Fruit fly (Drosophila melanogaster) whole organism, embryonic: ENCODE data around the gene CG42268.

ENCODE experiments used
- Abd-B ChIP-seq: fragments of 200-800 bp; sonication (Bioruptor generic); optimal IDR thresholded peaks from 2 replicates; lab custom pipeline; 2018; ENCODE audit warnings: missing biosample characterization, mild to moderate bottlenecking, missing genetic modification characterization, moderate library complexity
- Ada2b ChIP-seq: fragments of 200-800 bp; sonication (Bioruptor generic); IDR thresholded peaks from 2 replicates; pipeline ENCODE4 v1.3.6; 2022; ENCODE audit warnings: missing biosample characterization, missing genetic modification characterization
- Atf3 ChIP-seq: fragments of 200-800 bp; sonication (Bioruptor generic); optimal IDR thresholded peaks from 3 replicates; lab custom pipeline; 2016; ENCODE audit warnings: missing biosample characterization, missing genetic modification characterization
- Blimp-1 ChIP-seq: fragments of 200-800 bp; sonication (Bioruptor generic); optimal IDR thresholded peaks from 3 replicates; lab custom pipeline; 2018; ENCODE audit warnings: missing biosample characterization, missing genetic modification characterization, mild to moderate bottlenecking, moderate library complexity, missing genetic modification reagents
- CG10462 ChIP-seq: fragments of 200-800 bp; sonication (Bioruptor generic); optimal IDR thresholded peaks from 2 replicates; lab custom pipeline; 2016; ENCODE audit warnings: missing biosample characterization, missing genetic modification characterization
- CG11085 ChIP-seq: fragments of 200-800 bp; sonication (Bioruptor generic); IDR thresholded peaks from 2 replicates; pipeline ENCODE4 v1.3.6; 2022; ENCODE audit warnings: missing biosample characterization, missing genetic modification characterization
- CG11504 ChIP-seq: fragments of 200-800 bp; sonication (Bioruptor generic); optimal IDR thresholded peaks from 3 replicates; lab custom pipeline; 2019; ENCODE audit warnings: missing biosample characterization, mild to moderate bottlenecking, missing genetic modification characterization, moderate library complexity
- CG12942 ChIP-seq: fragments of 200-800 bp; sonication (Bioruptor generic); optimal IDR thresholded peaks from 3 replicates; lab custom pipeline; 2016; ENCODE audit warnings: missing biosample characterization, missing genetic modification characterization
- CG13424 ChIP-seq: fragments of 200-800 bp; sonication (Bioruptor generic); optimal IDR thresholded peaks from 2 replicates; lab custom pipeline; 2019; ENCODE audit warnings: missing biosample characterization, mild to moderate bottlenecking, missing genetic modification characterization, moderate library complexity
- CG16813 ChIP-seq: fragments of 200-800 bp; sonication (Bioruptor generic); IDR thresholded peaks from 3 replicates; pipeline ENCODE4 v1.3.6; 2022; ENCODE audit warnings: missing biosample characterization, missing genetic modification characterization; ENCODE audit not compliant: partially characterized antibody
- CG18619 ChIP-seq: fragments of 200-800 bp; sonication (Bioruptor generic); optimal IDR thresholded peaks from 3 replicates; lab custom pipeline; 2017; ENCODE audit warnings: missing biosample characterization, mild to moderate bottlenecking, missing genetic modification characterization
- CG2712 ChIP-seq: fragments of 200-800 bp; optimal IDR thresholded peaks from 3 replicates; lab custom pipeline; 2019; ENCODE audit warnings: missing biosample characterization, mild to moderate bottlenecking, missing genetic modification characterization, moderate library complexity
- CG3407 ChIP-seq: fragments of 200-800 bp; sonication (Bioruptor generic); optimal IDR thresholded peaks from 2 replicates; lab custom pipeline; 2018; ENCODE audit warnings: missing biosample characterization, mild to moderate bottlenecking, missing genetic modification characterization
- CG3726 ChIP-seq: fragments of 200-800 bp; sonication (Bioruptor generic); IDR thresholded peaks from 3 replicates; pipeline ENCODE4, ENCODE4 v1.3.6; 2022; ENCODE audit warnings: missing biosample characterization, missing genetic modification characterization
- CG3995 ChIP-seq: fragments of 200-800 bp; sonication (Bioruptor generic); optimal IDR thresholded peaks from 3 replicates; lab custom pipeline; 2016; ENCODE audit warnings: missing biosample characterization, missing genetic modification characterization
- CG7357 ChIP-seq: fragments of 200-800 bp; sonication (Bioruptor generic); IDR thresholded peaks from 3 replicates; pipeline ENCODE4 v1.3.6; 2022; ENCODE audit warnings: missing biosample characterization, missing genetic modification characterization
- CG7786 ChIP-seq: fragments of 200-800 bp; sonication (Bioruptor generic); optimal IDR thresholded peaks from 2 replicates; lab custom pipeline; 2016; ENCODE audit warnings: missing biosample characterization, missing genetic modification characterization
- CTCF ChIP-seq: fragments of 200-800 bp; sonication (Bioruptor generic); optimal IDR thresholded peaks from 2 replicates; lab custom pipeline; 2017; ENCODE audit warnings: missing biosample characterization, mild to moderate bottlenecking, missing genetic modification characterization, moderate library complexity
- D19A ChIP-seq: fragments of 200-800 bp; optimal IDR thresholded peaks from 3 replicates; lab custom pipeline; 2019; ENCODE audit warnings: missing biosample characterization, mild to moderate bottlenecking, missing genetic modification characterization, moderate library complexity
- Dip3 ChIP-seq: fragments of 200-800 bp; sonication (Bioruptor generic); optimal IDR thresholded peaks from 3 replicates; lab custom pipeline; 2016; ENCODE audit warnings: missing biosample characterization, missing genetic modification characterization
- Drgx ChIP-seq: fragments of 200-800 bp; sonication (Bioruptor generic); IDR thresholded peaks from 2 replicates; pipeline ENCODE4 v1.3.6; 2022; ENCODE audit warnings: missing biosample characterization, missing genetic modification characterization
- E2f1 ChIP-seq: fragments of 200-800 bp; sonication (Bioruptor generic); IDR thresholded peaks from 2 replicates; pipeline ENCODE4 v1.3.6; 2022; ENCODE audit warnings: missing biosample characterization, missing genetic modification characterization
- E2f2 ChIP-seq: fragments of 200-800 bp; sonication (Bioruptor generic); IDR thresholded peaks from 2 replicates; pipeline ENCODE4 v1.3.6; 2022; ENCODE audit warnings: missing biosample characterization, missing genetic modification characterization
- GATAe ChIP-seq: fragments of 200-800 bp; sonication (Bioruptor generic); conservative IDR thresholded peaks from 2 replicates; pipeline ENCODE4 v1.3.6; 2022; ENCODE audit warnings: missing biosample characterization, missing genetic modification characterization
- MTF-1 ChIP-seq: fragments of 200-800 bp; sonication (Bioruptor generic); optimal IDR thresholded peaks from 2 replicates; lab custom pipeline; 2018; ENCODE audit warnings: missing biosample characterization, mild to moderate bottlenecking, missing genetic modification characterization, borderline replicate concordance
- Myb ChIP-seq: fragments of 200-800 bp; sonication (Bioruptor generic); optimal IDR thresholded peaks from 2 replicates; lab custom pipeline; 2016; ENCODE audit warnings: missing biosample characterization, missing genetic modification characterization
- NC2β ChIP-seq: fragments of 200-800 bp; sonication (Bioruptor generic); optimal IDR thresholded peaks from 2 replicates; lab custom pipeline; 2016; ENCODE audit warnings: missing biosample characterization, missing genetic modification characterization
- amos ChIP-seq: fragments of 200-800 bp; sonication (Bioruptor generic); IDR thresholded peaks from 2 replicates; pipeline ENCODE4 v1.3.6; 2022; ENCODE audit warnings: missing biosample characterization, missing genetic modification characterization; ENCODE audit not compliant: partially characterized antibody
- bsh ChIP-seq, 2 experiments: fragments of 200-800 bp; sonication (Bioruptor generic); optimal IDR thresholded peaks; 2 replicates each; lab custom pipeline; 2017 to 2018; ENCODE audit warnings: mild to moderate bottlenecking in 2 of 2, missing biosample characterization in 2 of 2, missing genetic modification characterization in 2 of 2, moderate library complexity in 1 of 2
- btn ChIP-seq: fragments of 200-800 bp; sonication (Bioruptor generic); optimal IDR thresholded peaks from 2 replicates; lab custom pipeline; 2016; ENCODE audit warnings: missing biosample characterization, missing genetic modification characterization
- cas ChIP-seq: fragments of 200-800 bp; sonication (Bioruptor generic); IDR thresholded peaks from 2 replicates; pipeline ENCODE4 v1.3.6; 2022; ENCODE audit warnings: missing biosample characterization, missing genetic modification characterization
- cato ChIP-seq: fragments of 200-800 bp; sonication (Bioruptor generic); optimal IDR thresholded peaks from 2 replicates; lab custom pipeline; 2016; ENCODE audit warnings: missing biosample characterization, missing genetic modification characterization, borderline replicate concordance
- ci ChIP-seq: fragments of 200-800 bp; sonication (Bioruptor generic); IDR thresholded peaks from 3 replicates; pipeline ENCODE4 v1.3.6; 2022; ENCODE audit warnings: missing biosample characterization, missing genetic modification characterization
- crp ChIP-seq, 2 experiments: fragments of 200-800 bp; sonication (Bioruptor generic); optimal IDR thresholded peaks; 2 replicates in 1 of 2; 3 replicates in 1 of 2; lab custom pipeline; 2017; ENCODE audit warnings: missing biosample characterization in 2 of 2, missing genetic modification characterization in 2 of 2, mild to moderate bottlenecking in 1 of 2, moderate library complexity in 1 of 2
- dm ChIP-seq: fragments of 200-800 bp; sonication (Bioruptor generic); optimal IDR thresholded peaks from 3 replicates; lab custom pipeline; 2016; ENCODE audit warnings: missing biosample characterization, missing genetic modification characterization
- ewg ChIP-seq: fragments of 200-800 bp; sonication (Bioruptor generic); optimal IDR thresholded peaks from 3 replicates; lab custom pipeline; 2017; ENCODE audit warnings: mild to moderate bottlenecking, missing biosample characterization, missing genetic modification reagents, missing genetic modification characterization
- kni ChIP-seq: fragments of 200-800 bp; sonication (Bioruptor generic); optimal IDR thresholded peaks from 3 replicates; lab custom pipeline; 2017; ENCODE audit warnings: mild to moderate bottlenecking, missing biosample characterization, missing genetic modification reagents, missing genetic modification characterization
- knrl ChIP-seq: fragments of 200-800 bp; sonication (Bioruptor generic); IDR thresholded peaks from 3 replicates; pipeline ENCODE4 v1.3.6; 2022; ENCODE audit warnings: missing biosample characterization, missing genetic modification characterization; ENCODE audit not compliant: partially characterized antibody
- nerfin-2 ChIP-seq: fragments of 200-800 bp; sonication (Bioruptor generic); IDR thresholded peaks from 2 replicates; pipeline ENCODE4 v1.3.6; 2022; ENCODE audit warnings: missing biosample characterization, missing genetic modification characterization; ENCODE audit not compliant: partially characterized antibody
- pan ChIP-seq, 4 experiments: fragments of >200 bp in 3 of 4; fragments of 200-800 bp in 1 of 4; sonication (Bioruptor generic) in 1 of 4; optimal IDR thresholded peaks in 3 of 4; IDR thresholded peaks in 1 of 4; 2 replicates each; pipeline versions ENCODE4 v1.3.6 to Lab custom; 2017 to 2022; ENCODE audit warnings: missing biosample characterization in 2 of 4, missing genetic modification characterization in 2 of 4, mixed read lengths in 1 of 4
- pita ChIP-seq: fragments of 200-800 bp; sonication (Bioruptor generic); optimal IDR thresholded peaks from 2 replicates; lab custom pipeline; 2017; ENCODE audit warnings: missing biosample characterization, mild to moderate bottlenecking, missing genetic modification characterization
- pnt ChIP-seq: fragments of 200-800 bp; sonication (Bioruptor generic); optimal IDR thresholded peaks from 3 replicates; lab custom pipeline; 2016; ENCODE audit warnings: missing biosample characterization, missing genetic modification characterization
- salm ChIP-seq: fragments of 200-800 bp; sonication (Bioruptor generic); optimal IDR thresholded peaks from 2 replicates; lab custom pipeline; 2018; ENCODE audit warnings: missing biosample characterization, mild to moderate bottlenecking, missing genetic modification characterization
- sens ChIP-seq: fragments of 200-800 bp; sonication (Bioruptor generic); peaks from one replicate; lab custom pipeline; 2016; ENCODE audit warnings: missing biosample characterization, missing genetic modification characterization
- slbo ChIP-seq: fragments of 200-800 bp; sonication (Bioruptor generic); IDR thresholded peaks from 2 replicates; pipeline ENCODE4 v1.3.6; 2022; ENCODE audit warnings: missing biosample characterization, missing genetic modification characterization
- sna ChIP-seq: fragments of 200-800 bp; sonication (Bioruptor generic); IDR thresholded peaks from 2 replicates; pipeline ENCODE4 v1.3.6; 2022; ENCODE audit warnings: missing biosample characterization, missing genetic modification characterization; ENCODE audit not compliant: partially characterized antibody
- tna ChIP-seq: fragments of 200-800 bp; sonication (Bioruptor generic); IDR thresholded peaks from 2 replicates; pipeline ENCODE4 v1.3.6; 2022; ENCODE audit warnings: missing biosample characterization, missing genetic modification characterization; ENCODE audit not compliant: partially characterized antibody
- ttk ChIP-seq: fragments of 200-800 bp; sonication (Bioruptor generic); IDR thresholded peaks from 2 replicates; pipeline ENCODE4 v2.1.2; 2022; ENCODE audit warnings: missing biosample characterization, missing genetic modification characterization
- vfl ChIP-seq: fragments of 200-800 bp; sonication (Bioruptor generic); optimal IDR thresholded peaks from 2 replicates; lab custom pipeline; 2016; ENCODE audit warnings: missing biosample characterization, missing genetic modification characterization
- vvl ChIP-seq: fragments of 200-800 bp; sonication (Bioruptor generic); IDR thresholded peaks from 2 replicates; pipeline ENCODE4 v1.3.6; 2022; ENCODE audit warnings: missing biosample characterization, missing genetic modification characterization
- zen2 ChIP-seq: fragments of 200-800 bp; sonication (Bioruptor generic); IDR thresholded peaks from 3 replicates; pipeline ENCODE4 v1.3.6; 2022; ENCODE audit warnings: missing biosample characterization, missing genetic modification characterization; ENCODE audit not compliant: partially characterized antibody

Gene CG42268

dm6 chr3L:9751625-9752024 lies 8.6 kb downstream of the CG42268 start (continued):
- TF ChIP-seq D19A = no peak
- no peak for TF ChIP-seq CG13424 (tag; lab: Kevin White, UChicago)
- TF ChIP-seq CG16813 (GFP tag; lab: Robert Waterston, UW) = no peak
- TF ChIP-seq pita = peak; percentile 56
- no peak for TF ChIP-seq cato (GFP tag; lab: Kevin White, UChicago)
- no peak for TF ChIP-seq Abd-B (GFP tag; lab: Kevin White, UChicago)
- no peak for TF ChIP-seq CG3995 (GFP tag; lab: Kevin White, UChicago)
- TF ChIP-seq NC2β (GFP tag; lab: Kevin White, UChicago) = no peak
- TF ChIP-seq CG10462 = no peak
- TF ChIP-seq Dip3 (GFP tag; lab: Kevin White, UChicago) = no peak
- TF ChIP-seq ewg (GFP tag; lab: Kevin White, UChicago) = peak; percentile 97
- TF ChIP-seq slbo (GFP tag; lab: Robert Waterston, UW) = peak; percentile 36; the same call in 1 of the 2 replicates
- TF ChIP-seq Myb (GFP tag; lab: Kevin White, UChicago) = peak; percentile 5
- TF ChIP-seq zen2 (GFP tag; lab: Robert Waterston, UW) = no peak
- TF ChIP-seq CG3407 (GFP tag; lab: Kevin White, UChicago) = no peak
- no peak for TF ChIP-seq btn (GFP tag; lab: Kevin White, UChicago)
- TF ChIP-seq Ada2b = no peak
- TF ChIP-seq CG12942 = no peak
- no peak for TF ChIP-seq CG7786 (GFP tag; lab: Kevin White, UChicago)
- 0 out of 3 replicates have a peak, but pooled peaks have one; percentile 30 for TF ChIP-seq knrl (GFP tag; lab: Robert Waterston, UW)
- TF ChIP-seq pnt (GFP tag; lab: Kevin White, UChicago) = no peak
- no peak for TF ChIP-seq kni (GFP tag; lab: Kevin White, UChicago)
- no peak for TF ChIP-seq vvl
- TF ChIP-seq cas = no peak
- TF ChIP-seq CG3726 (GFP tag; lab: Robert Waterston, UW) = no peak
- TF ChIP-seq CG7357 = no peak
- TF ChIP-seq MTF-1 = no peak
- no peak for TF ChIP-seq pan (optimal IDR thresholded peaks at IDR 0.05; lab: Kevin White, UChicago)
- TF ChIP-seq pan (GFP tag; optimal IDR thresholded peaks at IDR 0.05 in 1 of 2, IDR thresholded peaks at IDR 0.05 in 1 of 2) = no peak
- TF ChIP-seq E2f2 (GFP tag; lab: Robert Waterston, UW) = no peak
- TF ChIP-seq E2f1 = no peak
- TF ChIP-seq amos = peak; percentile 28; the same call in 1 of the 2 replicates
- no peak for TF ChIP-seq salm (tag; lab: Kevin White, UChicago)
- TF ChIP-seq dm (GFP tag; lab: Kevin White, UChicago) = no peak
- no peak for TF ChIP-seq tna (GFP tag; lab: Robert Waterston, UW)
- TF ChIP-seq CG11085 (GFP tag; lab: Robert Waterston, UW) = no peak
- no peak for TF ChIP-seq nerfin-2 (GFP tag; lab: Robert Waterston, UW)
- TF ChIP-seq ttk = peak; percentile 25; the same call in 1 of the 2 replicates
- no peak for TF ChIP-seq GATAe (GFP tag; lab: Robert Waterston, UW)
- no peak for TF ChIP-seq crp (GFP tag; optimal IDR thresholded peaks at IDR 0.05; lab: Kevin White, UChicago)
- TF ChIP-seq CTCF = peak; percentile 91
- peak; percentile 37 for TF ChIP-seq CG11504 (tag; lab: Kevin White, UChicago)
- TF ChIP-seq, all 482 proteins: peak for 28

DNA sequence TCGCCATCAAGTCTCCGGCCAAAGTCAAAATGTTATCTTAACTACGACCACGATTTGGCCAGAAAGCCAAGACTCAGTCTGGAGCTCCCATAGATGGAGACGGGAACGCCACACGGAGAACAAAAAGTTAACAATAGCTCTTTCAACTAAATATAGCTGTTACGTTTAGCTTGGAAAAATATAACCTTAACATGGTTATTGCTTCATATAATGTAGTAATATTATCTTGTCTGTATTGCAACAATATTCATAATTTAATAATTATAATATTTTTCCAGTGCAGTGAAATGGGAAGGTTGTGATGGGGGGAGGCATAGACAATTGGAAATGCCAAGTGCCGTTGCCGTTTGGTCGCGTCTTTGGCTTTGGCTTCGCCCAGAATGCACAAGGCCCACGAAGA lies 14.8 kb downstream of the CG42268 start:
- TF ChIP-seq sens (peak; percentile 66), Drgx (GFP tag; lab: Robert Waterston, UW) (peak; percentile 79), vfl (GFP tag; lab: Kevin White, UChicago) (no peak), Atf3 (GFP tag; lab: Kevin White, UChicago) (no peak), bsh (GFP tag; optimal IDR thresholded peaks at IDR 0.05; lab: Kevin White, UChicago) (peak; percentile 8 to 9), Blimp-1 (GFP tag; lab: Kevin White, UChicago) (peak; percentile 11), CG2712 (peak; percentile 31), CG18619 (no peak), ci (no peak), sna (no peak)
